Worm (Caenorhabditis elegans): ENCODE measurements around the gene mog-3.

mog-3 gene

DNA sequence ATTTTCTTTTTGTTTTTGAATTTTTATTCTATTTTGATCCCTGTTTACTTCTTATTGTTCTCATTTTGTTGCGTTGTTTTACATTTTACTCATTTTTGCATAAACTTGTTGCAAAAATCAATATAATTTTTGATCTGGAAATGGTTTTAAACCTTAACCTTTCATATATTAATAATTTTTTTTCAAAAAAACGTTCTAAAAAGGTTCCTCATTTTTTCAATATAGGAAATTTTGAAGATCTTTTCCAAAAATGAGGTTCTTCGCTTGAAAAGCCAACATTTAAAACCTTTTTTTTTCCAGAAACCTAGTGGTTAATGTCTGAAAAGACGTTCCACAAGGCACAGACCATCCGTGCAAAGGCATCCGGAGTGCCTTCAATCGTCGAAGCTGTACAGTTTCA lies 48.0 kb upstream of the mog-3 start, which contains the start of gene gop-3:
Gene gop-3 (plus strand): TSS at position 301 of the 400 bp plus-strand sequence.
- TF ChIP-seq cebp-2 (GFP tag; IDR thresholded peaks at IDR 0.05) (no peak), fkh-3 (tag; optimal IDR thresholded peaks at IDR 0.05) (no peak), K12H6.12 (tag; optimal IDR thresholded peaks at IDR 0.05) (no peak), C06A6.2 (GFP tag; conservative IDR thresholded peaks at IDR 0.05) (no peak), akir-1 (GFP tag; optimal IDR thresholded peaks at IDR 0.05) (no peak), Y53G8AR.9 (GFP tag; conservative IDR thresholded peaks at IDR 0.05) (no peak), repo-1 (tag; optimal IDR thresholded peaks at IDR 0.05) (no peak), ets-4 (GFP tag; optimal IDR thresholded peaks at IDR 0.05) (no peak), tbx-9 (tag; optimal IDR thresholded peaks at IDR 0.05; ENCODE audit: borderline replicate concordance) (no peak), ceh-79 (tag; optimal IDR thresholded peaks at IDR 0.05) (no peak), let-607 (tag; optimal IDR thresholded peaks at IDR 0.05) (no peak), F57A8.1 (GFP tag; optimal IDR thresholded peaks at IDR 0.05) (no peak), Y53F4B.3 (GFP tag; IDR thresholded peaks at IDR 0.05) (no peak), ceh-27 (GFP tag; optimal IDR thresholded peaks at IDR 0.05) (no peak), F55B11.4 (tag; optimal IDR thresholded peaks at IDR 0.05; ENCODE audit: borderline replicate concordance, insufficient read depth) (no peak), hsf-1 (GFP tag; IDR thresholded peaks at IDR 0.05) (no peak), attf-5 (GFP tag; optimal IDR thresholded peaks at IDR 0.05) (no peak), ztf-6 (GFP tag; IDR thresholded peaks at IDR 0.05) (no peak), pbrm-1 (GFP tag; IDR thresholded peaks at IDR 0.05) (no peak)

DNA sequence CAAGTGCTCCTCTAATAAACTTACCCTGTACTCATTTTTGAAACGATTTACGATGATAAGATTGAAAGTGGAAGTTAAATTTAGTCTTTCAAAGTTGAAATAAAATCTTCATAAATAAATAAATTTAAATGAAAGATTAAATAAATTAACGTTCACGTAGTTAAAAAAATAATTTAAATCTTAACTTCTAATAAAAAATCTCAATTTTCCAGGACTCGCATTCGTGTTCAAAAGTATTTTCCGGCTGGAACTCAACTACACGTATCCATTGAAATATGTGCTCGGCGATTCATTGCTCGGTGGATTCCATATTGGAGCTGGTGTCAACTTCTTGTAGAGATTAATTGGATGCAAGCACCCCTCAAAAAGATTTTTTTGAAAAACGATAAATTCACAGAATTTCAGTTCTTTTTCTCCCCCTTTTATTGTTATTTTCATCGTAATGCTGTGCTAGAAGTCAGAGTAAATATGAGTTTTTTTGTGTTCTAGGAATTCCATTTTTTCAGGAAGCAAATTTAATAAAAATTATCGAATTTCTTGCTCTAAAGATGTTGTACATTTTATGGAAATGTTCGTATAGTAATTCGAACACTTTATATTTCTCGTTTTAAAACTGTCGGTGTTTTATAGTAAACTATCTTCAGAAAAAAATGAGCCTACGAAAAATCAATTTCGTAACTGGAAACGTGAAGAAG lies 45.0 kb upstream of the mog-3 start, which contains the start of the genes C34E10.9 and hap-1:
Gene C34E10.9 (minus strand): TSS at position 101 of the 695 bp plus-strand sequence.
Gene hap-1 (plus strand): TSS at position 645 of the 695 bp plus-strand sequence.
- TF ChIP-seq ZK185.1 (tag; optimal IDR thresholded peaks at IDR 0.05; ENCODE audit: poor library complexity, severe bottlenecking) (no peak), let-607 (tag; optimal IDR thresholded peaks at IDR 0.05) (no peak), F49E8.2 (tag; optimal IDR thresholded peaks at IDR 0.05; ENCODE audit: insufficient read depth) (no peak), snpc-1.1 (tag; optimal IDR thresholded peaks at IDR 0.05; ENCODE audit: insufficient read depth) (no peak), lag-1 (GFP tag; IDR thresholded peaks at IDR 0.05) (no peak), ets-4 (GFP tag; optimal IDR thresholded peaks at IDR 0.05) (no peak), egl-18 (GFP tag; IDR thresholded peaks at IDR 0.05) (no peak), K12H6.12 (tag; optimal IDR thresholded peaks at IDR 0.05) (no peak), akir-1 (GFP tag; optimal IDR thresholded peaks at IDR 0.05) (no peak), F10E7.11 (tag; optimal IDR thresholded peaks at IDR 0.05) (no peak), cebp-1 (GFP tag; IDR thresholded peaks at IDR 0.05) (no peak), cebp-1 (tag; optimal IDR thresholded peaks at IDR 0.05) (no peak), C06A6.2 (GFP tag; conservative IDR thresholded peaks at IDR 0.05) (no peak), pha-4 (tag; optimal IDR thresholded peaks at IDR 0.05) (no peak), ceh-100 (GFP tag; IDR thresholded peaks at IDR 0.05) (no peak), tlf-1 (GFP tag; optimal IDR thresholded peaks at IDR 0.05) (no peak), D2030.7 (GFP tag; IDR thresholded peaks at IDR 0.05) (no peak)

DNA sequence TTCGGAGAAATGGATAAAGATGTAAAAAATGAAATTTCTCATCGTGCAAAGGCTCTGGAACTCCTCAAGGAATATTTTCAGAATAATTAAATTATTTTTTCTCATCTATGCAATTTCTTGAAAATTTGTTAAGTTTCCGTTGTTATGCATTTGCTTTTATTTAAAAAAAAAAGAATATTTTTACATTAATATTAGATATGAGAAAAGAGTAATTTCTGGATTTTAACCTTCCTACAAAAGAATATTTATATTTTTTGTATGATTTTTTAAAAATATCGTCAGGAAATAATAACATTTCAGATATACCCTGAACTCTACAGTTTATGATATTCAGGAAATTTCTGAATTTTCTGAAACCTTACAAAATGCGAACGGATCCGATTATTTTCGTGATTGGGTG lies 43.6 kb upstream of the mog-3 start, which contains the start of gene gro-1:
Gene gro-1 (plus strand): TSS at position 301 of the 400 bp plus-strand sequence.
- TF ChIP-seq cebp-1 (GFP tag; IDR thresholded peaks at IDR 0.05) (no peak), cebp-1 (tag; optimal IDR thresholded peaks at IDR 0.05) (no peak), snpc-4 (GFP tag; optimal IDR thresholded peaks at IDR 0.05) (no peak), snpc-4 (tag; optimal IDR thresholded peaks at IDR 0.05) (no peak), nhr-27 (tag; optimal IDR thresholded peaks at IDR 0.05) (no peak), ztf-28 (GFP tag; IDR thresholded peaks at IDR 0.05) (no peak)

Data from whole organism, young adult.